Worm (Caenorhabditis elegans): ENCODE data around the gene ZK563.7.
A peak's percentile ranks its signal among the peaks of the same experiment; 100 is the strongest.

Gene ZK563.7

DNA sequence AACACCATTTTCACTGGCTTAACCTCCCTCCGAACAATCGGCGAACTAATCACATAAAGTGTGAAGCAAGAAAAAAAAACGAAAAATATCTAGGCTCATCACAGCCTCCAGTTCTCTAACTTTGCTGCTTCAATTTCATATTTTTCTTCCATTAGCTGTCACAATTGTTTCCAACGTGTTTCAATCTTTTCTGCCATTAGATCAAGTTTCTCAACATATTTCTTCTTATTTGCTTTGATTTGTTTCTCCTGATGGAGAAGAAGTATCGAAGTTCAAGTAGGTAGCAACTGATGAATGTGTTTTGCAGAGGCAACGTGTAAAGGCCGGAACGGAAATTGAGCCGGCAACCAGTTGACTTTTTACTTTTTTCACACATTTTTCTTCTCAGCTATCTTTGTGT, at the start of gene ZK563.7:
ZK563.7 (plus strand) TSS at position 301 of the 400 bp plus-strand sequence.
- TF ChIP-seq lin-11 (tag; optimal IDR thresholded peaks at IDR 0.05), result no peak
- no peak for TF ChIP-seq elt-4 (tag; optimal IDR thresholded peaks at IDR 0.05)
- TF ChIP-seq fkh-6 (tag; optimal IDR thresholded peaks at IDR 0.05), result no peak
- TF ChIP-seq eyg-1 (tag; optimal IDR thresholded peaks at IDR 0.05), result no peak
- no peak for TF ChIP-seq pros-1 (tag; optimal IDR thresholded peaks at IDR 0.05)
- no peak for TF ChIP-seq Y22D7AL.16 (tag; optimal IDR thresholded peaks at IDR 0.05)
- TF ChIP-seq hlh-13 (GFP tag; optimal IDR thresholded peaks at IDR 0.05), result no peak
- TF ChIP-seq sdc-2 (tag; optimal IDR thresholded peaks at IDR 0.05), result no peak
- TF ChIP-seq pqm-1 (tag; optimal IDR thresholded peaks at IDR 0.05), result no peak
- no peak for TF ChIP-seq ceh-22 (tag; optimal IDR thresholded peaks at IDR 0.05)
- TF ChIP-seq ceh-48 (tag; optimal IDR thresholded peaks at IDR 0.05), result no peak
- TF ChIP-seq ceh-19 (GFP tag; optimal IDR thresholded peaks at IDR 0.05), result no peak
- TF ChIP-seq ref-2 (tag; optimal IDR thresholded peaks at IDR 0.05), result no peak
- TF ChIP-seq unc-3 (GFP tag; conservative IDR thresholded peaks at IDR 0.05), result no peak
- no peak for TF ChIP-seq unc-3 (tag; optimal IDR thresholded peaks at IDR 0.05)
- no peak for TF ChIP-seq ceh-31 (tag; optimal IDR thresholded peaks at IDR 0.05)
- no peak for TF ChIP-seq gmeb-2 (tag; optimal IDR thresholded peaks at IDR 0.05)
- TF ChIP-seq ceh-24 (tag; optimal IDR thresholded peaks at IDR 0.05), result no peak

- no peak for TF ChIP-seq unc-42 (tag; optimal IDR thresholded peaks at IDR 0.05)
- TF ChIP-seq hlh-15 (tag; optimal IDR thresholded peaks at IDR 0.05), result no peak
- TF ChIP-seq lim-6 (tag; optimal IDR thresholded peaks at IDR 0.05), result no peak
- TF ChIP-seq ceh-34 (tag; optimal IDR thresholded peaks at IDR 0.05), result no peak
- no peak for TF ChIP-seq unc-3 (GFP tag; conservative IDR thresholded peaks at IDR 0.05)
- no peak for TF ChIP-seq unc-3 (tag; optimal IDR thresholded peaks at IDR 0.05)
- no peak for TF ChIP-seq ceh-22 (tag; optimal IDR thresholded peaks at IDR 0.05)
- no peak for TF ChIP-seq pat-9 (tag; optimal IDR thresholded peaks at IDR 0.05)
- no peak for TF ChIP-seq nhr-232 (tag; optimal IDR thresholded peaks at IDR 0.05)
- TF ChIP-seq tbx-7 (tag; optimal IDR thresholded peaks at IDR 0.05), result no peak
- no peak for TF ChIP-seq K09A11.1 (tag; optimal IDR thresholded peaks at IDR 0.05; ENCODE audit: insufficient read depth)
- TF ChIP-seq odd-2 (tag; optimal IDR thresholded peaks at IDR 0.05), result no peak
- TF ChIP-seq hlh-8 (tag; optimal IDR thresholded peaks at IDR 0.05), result no peak
- TF ChIP-seq ceh-9 (tag; optimal IDR thresholded peaks at IDR 0.05), result no peak
- no peak for TF ChIP-seq fkh-6 (tag; optimal IDR thresholded peaks at IDR 0.05)
- TF ChIP-seq C08G9.2 (tag; optimal IDR thresholded peaks at IDR 0.05), result no peak
- TF ChIP-seq ceh-45 (GFP tag; IDR thresholded peaks at IDR 0.05), result no peak
These were observed 47.4 kb upstream of the ZK563.7 start, which contains the start of gene F11D5.1 for ce11 chrX:3332824-3333223. Gene F11D5.1, plus strand, starts transcription at chrX:3333124.

- TF ChIP-seq elt-2 (tag; optimal IDR thresholded peaks at IDR 0.05), result peak; percentile 71
- no peak for TF ChIP-seq pros-1 (tag; optimal IDR thresholded peaks at IDR 0.05)
- no peak for TF ChIP-seq ceh-31 (tag; optimal IDR thresholded peaks at IDR 0.05)
These were observed 46.2 kb upstream of the ZK563.7 start for ce11 chrX:3334115-3334514.

ce11 chrX:3339882-3340281, 40.4 kb upstream of the ZK563.7 start:
- TF ChIP-seq Y22D7AL.16 (tag; optimal IDR thresholded peaks at IDR 0.05), result no peak
- no peak for TF ChIP-seq C38D4.7 (GFP tag; optimal IDR thresholded peaks at IDR 0.05)
- TF ChIP-seq C08G9.2 (tag; optimal IDR thresholded peaks at IDR 0.05), result no peak
- TF ChIP-seq hlh-30 (tag; optimal IDR thresholded peaks at IDR 0.05; ENCODE audit: insufficient read depth), result no peak
- no peak for TF ChIP-seq dve-1 (tag; optimal IDR thresholded peaks at IDR 0.05)
- TF ChIP-seq ceh-45 (GFP tag; IDR thresholded peaks at IDR 0.05), result no peak
- no peak for TF ChIP-seq che-1 (tag; optimal IDR thresholded peaks at IDR 0.05)
- no peak for TF ChIP-seq pag-3 (tag; optimal IDR thresholded peaks at IDR 0.05; ENCODE audit: borderline replicate concordance)
- no peak for TF ChIP-seq nhr-11 (tag; optimal IDR thresholded peaks at IDR 0.05)
- no peak for TF ChIP-seq unc-55 (GFP tag; optimal IDR thresholded peaks at IDR 0.05)
- no peak for TF ChIP-seq odd-2 (tag; optimal IDR thresholded peaks at IDR 0.05)
